Fruit fly (Drosophila melanogaster): ENCODE measurements around the gene Atg1.

Gene Atg1

dm6 chr3L:12789875-12790373 lies 15.0 kb downstream of the Atg1 start, which contains the start of gene CG42709:
Gene CG42709, plus strand, starts transcription at chr3L:12790192.
- TF ChIP-seq Dif (GFP tag; optimal IDR thresholded peaks at IDR 0.05; ENCODE audit: partially characterized antibody), result peak; percentile 84
- peak; percentile 59 for TF ChIP-seq CrebA (GFP tag; optimal IDR thresholded peaks at IDR 0.05; ENCODE audit: borderline replicate concordance)
- TF ChIP-seq brk (GFP tag; optimal IDR thresholded peaks at IDR 0.05), result no peak
- TF ChIP-seq Dfd (GFP tag; optimal IDR thresholded peaks at IDR 0.05), result no peak
- no peak for TF ChIP-seq sv (GFP tag; optimal IDR thresholded peaks at IDR 0.05)
- TF ChIP-seq Rel (GFP tag; optimal IDR thresholded peaks at IDR 0.05), result peak; percentile 49
- no peak for TF ChIP-seq Rel (tag; optimal IDR thresholded peaks at IDR 0.05)
- peak; percentile 21 to 34 for TF ChIP-seq dl (GFP tag; optimal IDR thresholded peaks at IDR 0.05; ENCODE audit: insufficient read depth in 1 of 2, partially characterized antibody in 2 of 2)
- peak; percentile 25 for TF ChIP-seq Hnf4 (GFP tag; optimal IDR thresholded peaks at IDR 0.05)
- TF ChIP-seq h (GFP tag; optimal IDR thresholded peaks at IDR 0.05), result peak; percentile 14
- peak; percentile 67 for TF ChIP-seq sage (GFP tag; optimal IDR thresholded peaks at IDR 0.05)

dm6 chr3L:12780997-12781396 lies 23.9 kb downstream of the Atg1 start, which contains the start of the genes CG10969 and CG17666:
Gene CG10969, minus strand, starts transcription at chr3L:12781097.
Gene CG17666, plus strand, starts transcription at chr3L:12781325.
- no peak for TF ChIP-seq dmrt93B (GFP tag; optimal IDR thresholded peaks at IDR 0.05)
- TF ChIP-seq Hr78 (GFP tag; optimal IDR thresholded peaks at IDR 0.05), result no peak
- TF ChIP-seq Jra (GFP tag; optimal IDR thresholded peaks at IDR 0.05), result no peak
- TF ChIP-seq tai (GFP tag; optimal IDR thresholded peaks at IDR 0.05), result no peak
- TF ChIP-seq Abd-B (GFP tag; optimal IDR thresholded peaks at IDR 0.05), result no peak

- TF ChIP-seq rgr (GFP tag; optimal IDR thresholded peaks at IDR 0.05), result no peak
Observed at dm6 chr3L:12778616-12779015, 26.3 kb downstream of the Atg1 start, which contains the start of gene CG32106. Gene CG32106, minus strand, starts transcription at chr3L:12778716.

- TF ChIP-seq dl (GFP tag; optimal IDR thresholded peaks at IDR 0.05; ENCODE audit: insufficient read depth in 1 of 2, partially characterized antibody in 2 of 2), result no peak
- no peak for TF ChIP-seq psq (GFP tag; optimal IDR thresholded peaks at IDR 0.05)
- peak; percentile 42 for TF ChIP-seq Jra (GFP tag; optimal IDR thresholded peaks at IDR 0.05)
- TF ChIP-seq CrebA (GFP tag; optimal IDR thresholded peaks at IDR 0.05; ENCODE audit: borderline replicate concordance), result no peak
- no peak for TF ChIP-seq Dif (GFP tag; optimal IDR thresholded peaks at IDR 0.05; ENCODE audit: partially characterized antibody)
- TF ChIP-seq CG32264 (GFP tag; optimal IDR thresholded peaks at IDR 0.05), result no peak
- TF ChIP-seq Dfd (GFP tag; optimal IDR thresholded peaks at IDR 0.05), result no peak
- no peak for TF ChIP-seq jim (GFP tag; optimal IDR thresholded peaks at IDR 0.05)
- no peak for TF ChIP-seq sv (GFP tag; optimal IDR thresholded peaks at IDR 0.05)
- no peak for TF ChIP-seq dsf (GFP tag; optimal IDR thresholded peaks at IDR 0.05; ENCODE audit: borderline replicate concordance)
- TF ChIP-seq Hnf4 (GFP tag; optimal IDR thresholded peaks at IDR 0.05), result no peak
- TF ChIP-seq woc (GFP tag; optimal IDR thresholded peaks at IDR 0.05), result no peak
- TF ChIP-seq brk (GFP tag; optimal IDR thresholded peaks at IDR 0.05), result no peak
- TF ChIP-seq HLH106 (tag; optimal IDR thresholded peaks at IDR 0.05), result no peak
- no peak for TF ChIP-seq Mio (GFP tag; optimal IDR thresholded peaks at IDR 0.05)
- TF ChIP-seq OdsH (GFP tag; optimal IDR thresholded peaks at IDR 0.05), result no peak
- no peak for TF ChIP-seq Myc (optimal IDR thresholded peaks at IDR 0.05)
- no peak for TF ChIP-seq Vsx2 (GFP tag; optimal IDR thresholded peaks at IDR 0.05; ENCODE audit: partially characterized antibody)
- TF ChIP-seq foxo (GFP tag; optimal IDR thresholded peaks at IDR 0.05), result no peak
- TF ChIP-seq tai (GFP tag; optimal IDR thresholded peaks at IDR 0.05), result peak; percentile 55
- TF ChIP-seq Sp1 (GFP tag; optimal IDR thresholded peaks at IDR 0.05), result no peak
- peak; percentile 80 for TF ChIP-seq Hr83 (GFP tag; optimal IDR thresholded peaks at IDR 0.05; ENCODE audit: poor library complexity, severe bottlenecking)
Observed at dm6 chr3L:12772740-12773686, 31.9 kb downstream of the Atg1 start, which contains the start of gene Hip1. Gene Hip1, minus strand, starts transcription at chr3L:12773573.
